Worm (Caenorhabditis elegans) whole organism, L4/young adult: Measurements from ENCODE around the gene M6.11.

Experiments
- W03F9.2 ChIP-seq: fragments of 150-350 bp; optimal IDR thresholded peaks from 2 replicates; lab custom pipeline; 2014; ENCODE audit warnings: missing biosample characterization, missing genetic modification characterization
- dao-5 ChIP-seq: sonication (generic microtip); optimal IDR thresholded peaks from 2 replicates; lab custom pipeline; 2016; ENCODE audit warnings: missing genotype, missing genetic modification characterization, moderate library complexity, missing compliant biosample characterization
- him-1 ChIP-seq: sonication (generic microtip); optimal IDR thresholded peaks from 2 replicates; lab custom pipeline; 2016; ENCODE audit warnings: missing genotype, missing genetic modification reagents, missing genetic modification characterization, missing compliant biosample characterization

M6.11 gene

DNA sequence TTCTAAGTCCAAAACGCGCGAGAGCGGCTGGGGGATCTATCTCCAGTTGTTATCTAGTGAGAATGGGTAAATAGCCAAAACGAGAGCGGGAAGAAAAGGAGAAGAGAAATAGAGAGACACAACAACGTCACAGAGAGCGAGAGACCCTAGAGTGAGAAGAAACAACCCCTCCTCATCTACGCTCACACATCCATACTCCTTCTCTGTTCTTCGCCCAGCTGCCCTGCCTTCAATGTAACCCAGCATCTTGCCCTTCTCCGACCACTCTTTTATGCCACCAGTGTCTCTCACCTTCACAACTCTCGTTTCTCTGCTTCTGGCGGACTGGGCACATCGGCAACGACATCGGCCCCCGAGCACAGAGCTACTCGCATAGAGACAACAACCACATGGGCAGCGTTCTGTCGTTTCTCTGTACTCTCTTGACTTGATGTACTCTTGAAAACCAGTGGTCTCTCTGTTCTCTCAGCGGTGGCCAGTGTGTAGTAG is 48.1 kb downstream of the M6.11 start:
- TF ChIP-seq him-1 (tag; lab: Kevin White, UChicago) (peak; percentile 75), dao-5 (tag; lab: Kevin White, UChicago) (no peak), W03F9.2 (tag; lab: Kevin White, UChicago) (peak; percentile 59)

DNA sequence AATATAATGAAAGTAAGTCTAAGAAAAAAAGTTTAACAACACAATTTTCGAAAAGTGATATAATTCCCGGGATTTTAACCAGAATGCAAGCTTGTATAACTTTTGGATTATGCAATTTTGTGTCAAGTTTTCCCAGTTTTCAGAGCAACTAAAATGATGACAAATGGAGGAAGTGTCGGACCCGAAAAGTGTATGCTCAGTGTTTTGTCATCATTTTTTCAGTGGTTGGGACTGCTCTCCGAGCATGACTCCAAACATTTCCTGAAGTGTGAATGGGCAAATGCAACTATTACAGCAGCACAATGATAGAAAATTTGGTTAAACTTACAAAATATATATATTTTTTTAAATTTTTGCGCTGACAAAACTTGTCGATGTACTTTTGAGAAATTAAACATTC is 50.3 kb downstream of the M6.11 start:
- TF ChIP-seq W03F9.2 (tag; lab: Kevin White, UChicago) = no peak
- no peak for TF ChIP-seq dao-5 (tag; lab: Kevin White, UChicago)
- TF ChIP-seq him-1 (tag; lab: Kevin White, UChicago) = no peak
